Worm (Caenorhabditis elegans) whole organism, mixed stage, embryonic: ENCODE measurements around the gene mua-6.
A peak's percentile ranks its signal among the peaks of the same experiment; 100 is the strongest.
"Not testable (repeated sequence)": the region's sequence is repeated elsewhere in the genome, so short reads cannot be mapped to it uniquely, and the experiment has no call there.

Experiments
- M03D4.4 ChIP-seq: sonication (generic microtip); optimal IDR thresholded peaks from 2 replicates; lab custom pipeline; 2017; ENCODE audit warnings: mild to moderate bottlenecking, missing genetic modification characterization, missing compliant biosample characterization
- bed-3 ChIP-seq: fragments of 200-800 bp; sonication (Bioruptor generic); optimal IDR thresholded peaks from 3 replicates; lab custom pipeline; 2018; ENCODE audit warnings: mild to moderate bottlenecking, missing genetic modification characterization, moderate library complexity, missing compliant biosample characterization
- blmp-1 ChIP-seq: fragments of 150-350 bp; optimal IDR thresholded peaks from 2 replicates; lab custom pipeline; 2014; ENCODE audit warnings: missing biosample characterization, missing genetic modification characterization
- ceh-39 ChIP-seq: fragments of 150-350 bp; optimal IDR thresholded peaks from 2 replicates; lab custom pipeline; 2014; ENCODE audit warnings: missing biosample characterization, missing genetic modification characterization
- ceh-83 ChIP-seq: fragments of 200-800 bp; sonication (Bioruptor generic); optimal IDR thresholded peaks from 2 replicates; lab custom pipeline; 2018; ENCODE audit warnings: mild to moderate bottlenecking, missing genetic modification characterization, missing compliant biosample characterization
- ces-1 ChIP-seq: fragments of 150-350 bp; optimal IDR thresholded peaks from 2 replicates; lab custom pipeline; 2014; ENCODE audit warnings: missing biosample characterization, missing genetic modification reagents, missing genetic modification characterization
- cnd-1 ChIP-seq: fragments of 200-800 bp; sonication (Bioruptor generic); optimal IDR thresholded peaks from 2 replicates; lab custom pipeline; 2018; ENCODE audit warnings: mild to moderate bottlenecking, missing genetic modification characterization, missing compliant biosample characterization
- elt-1 ChIP-seq: sonication (generic microtip); optimal IDR thresholded peaks from 2 replicates; lab custom pipeline; 2017; ENCODE audit warnings: missing genetic modification characterization, mild to moderate bottlenecking, missing compliant biosample characterization, antibody characterized with exemption, moderate library complexity, borderline replicate concordance; ENCODE audit not compliant: insufficient read depth
- flh-1 ChIP-seq: fragments of 200-800 bp; sonication (Bioruptor generic); optimal IDR thresholded peaks from 2 replicates; lab custom pipeline; 2018; ENCODE audit warnings: mild to moderate bottlenecking, missing genetic modification characterization, moderate library complexity, missing compliant biosample characterization
- ham-2 ChIP-seq: fragments of 200-800 bp; sonication (Bioruptor generic); optimal IDR thresholded peaks from 2 replicates; lab custom pipeline; 2018; ENCODE audit warnings: mild to moderate bottlenecking, missing genetic modification characterization, missing compliant biosample characterization
- hlh-1 ChIP-seq: fragments of 150-350 bp; optimal IDR thresholded peaks from 2 replicates; lab custom pipeline; 2014; ENCODE audit warnings: missing biosample characterization, missing genetic modification reagents, missing genetic modification characterization
- lin-32 ChIP-seq: fragments of 200-800 bp; sonication (Bioruptor generic); optimal IDR thresholded peaks from 2 replicates; lab custom pipeline; 2018; ENCODE audit warnings: mild to moderate bottlenecking, missing genetic modification characterization, missing compliant biosample characterization
- lsy-2 ChIP-seq: fragments of 150-350 bp; optimal IDR thresholded peaks from 2 replicates; lab custom pipeline; 2014; ENCODE audit warnings: missing biosample characterization, missing genetic modification characterization
- mep-1 ChIP-seq: fragments of 150-350 bp; optimal IDR thresholded peaks from 2 replicates; lab custom pipeline; 2017; ENCODE audit warnings: missing biosample characterization, missing genetic modification reagents, missing genetic modification characterization, inconsistent platforms
- mls-2 ChIP-seq: sonication (generic microtip); optimal IDR thresholded peaks from 2 replicates; lab custom pipeline; 2016; ENCODE audit warnings: mild to moderate bottlenecking, missing genetic modification characterization, moderate library complexity, missing compliant biosample characterization
- nhr-12 ChIP-seq: fragments of 150-350 bp; optimal IDR thresholded peaks from 2 replicates; lab custom pipeline; 2014; ENCODE audit warnings: missing biosample characterization, missing genetic modification characterization
- nhr-237 ChIP-seq: fragments of 150-350 bp; optimal IDR thresholded peaks from 2 replicates; lab custom pipeline; 2014; ENCODE audit warnings: missing biosample characterization, missing genetic modification characterization
- nhr-76 ChIP-seq: sonication (generic microtip); optimal IDR thresholded peaks from 2 replicates; lab custom pipeline; 2017; ENCODE audit warnings: missing biosample characterization, missing genetic modification characterization
- pha-4 ChIP-seq: fragments of 150-350 bp; optimal IDR thresholded peaks from 2 replicates; lab custom pipeline; 2018; ENCODE audit warnings: missing biosample characterization, missing genetic modification reagents, missing genetic modification characterization
- sem-2 ChIP-seq: fragments of 200-800 bp; sonication (Bioruptor generic); optimal IDR thresholded peaks from 2 replicates; lab custom pipeline; 2018; ENCODE audit warnings: mild to moderate bottlenecking, missing genetic modification characterization, missing compliant biosample characterization
- snpc-4 ChIP-seq: fragments of 150-350 bp; optimal IDR thresholded peaks from 2 replicates; lab custom pipeline; 2014; ENCODE audit warnings: missing biosample characterization, missing genetic modification characterization
- sptf-1 ChIP-seq: sonication (generic microtip); optimal IDR thresholded peaks from 2 replicates; lab custom pipeline; 2017; ENCODE audit warnings: mild to moderate bottlenecking, missing genetic modification characterization, moderate library complexity, missing compliant biosample characterization
- tbx-8 ChIP-seq: fragments of 200-800 bp; sonication (Bioruptor generic); optimal IDR thresholded peaks from 2 replicates; lab custom pipeline; 2018; ENCODE audit warnings: mild to moderate bottlenecking, missing genetic modification characterization, moderate library complexity, missing compliant biosample characterization
- unc-39 ChIP-seq: fragments of 150-350 bp; optimal IDR thresholded peaks from 2 replicates; lab custom pipeline; 2014; ENCODE audit warnings: missing biosample characterization, missing genetic modification characterization
- unc-62 ChIP-seq: fragments of 150-350 bp; optimal IDR thresholded peaks from 2 replicates; lab custom pipeline; 2014; ENCODE audit warnings: missing biosample characterization, missing genetic modification reagents, missing genetic modification characterization
- zip-8 ChIP-seq: fragments of 150-350 bp; optimal IDR thresholded peaks from 2 replicates; lab custom pipeline; 2014; ENCODE audit warnings: missing biosample characterization, missing genetic modification characterization
- ztf-11 ChIP-seq: fragments of 150-350 bp; optimal IDR thresholded peaks from 2 replicates; lab custom pipeline; 2014; ENCODE audit warnings: missing biosample characterization, missing genetic modification characterization

The mua-6 gene

DNA sequence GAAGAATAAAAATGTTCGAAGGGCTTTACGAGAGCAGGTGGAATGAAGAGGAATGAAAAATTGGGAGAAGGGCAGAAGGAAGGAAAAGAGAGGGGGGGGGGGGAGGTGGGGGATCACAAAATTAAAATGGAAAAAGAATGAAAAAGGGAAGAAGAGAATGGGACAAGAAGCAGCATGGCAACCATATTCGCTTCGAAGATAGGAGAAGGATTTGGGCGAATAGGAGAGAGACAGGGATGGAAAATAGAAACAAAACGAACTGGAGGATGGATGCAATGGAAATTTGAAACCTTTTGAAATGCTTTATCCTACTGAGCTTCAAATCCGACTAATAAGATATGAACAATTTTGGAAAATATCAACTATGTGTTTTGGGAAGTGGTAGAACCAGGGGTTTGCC is 14.8 kb downstream of the mua-6 start, which contains the start of gene W10G6.6:
W10G6.6 (minus strand) TSS at position 101 of the 400 bp plus-strand sequence.
- no peak for TF ChIP-seq tbx-8 (GFP tag; lab: Kevin White, UChicago)
- TF ChIP-seq mep-1 (tag; lab: Kevin White, UChicago) = no peak
- no peak for TF ChIP-seq unc-39 (tag; lab: Kevin White, UChicago)
- no peak for TF ChIP-seq lin-32 (GFP tag; lab: Kevin White, UChicago)
- TF ChIP-seq M03D4.4 (tag; lab: Kevin White, UChicago) = no peak
- TF ChIP-seq hlh-1 (tag; lab: Kevin White, UChicago) = no peak
- TF ChIP-seq snpc-4 (tag; lab: Kevin White, UChicago) = no peak
- no peak for TF ChIP-seq unc-62 (GFP tag; lab: Kevin White, UChicago)
- no peak for TF ChIP-seq nhr-237 (tag; lab: Kevin White, UChicago)
- no peak for TF ChIP-seq sem-2
- TF ChIP-seq ceh-83 = no peak
- no peak for TF ChIP-seq lsy-2
- no peak for TF ChIP-seq nhr-12 (tag; lab: Kevin White, UChicago)
- TF ChIP-seq bed-3 (GFP tag; lab: Kevin White, UChicago) = no peak
- TF ChIP-seq cnd-1 (tag; lab: Kevin White, UChicago) = no peak
- TF ChIP-seq ces-1 = no peak
- no peak for TF ChIP-seq ceh-39 (tag; lab: Kevin White, UChicago)
- no peak for TF ChIP-seq mls-2

DNA sequence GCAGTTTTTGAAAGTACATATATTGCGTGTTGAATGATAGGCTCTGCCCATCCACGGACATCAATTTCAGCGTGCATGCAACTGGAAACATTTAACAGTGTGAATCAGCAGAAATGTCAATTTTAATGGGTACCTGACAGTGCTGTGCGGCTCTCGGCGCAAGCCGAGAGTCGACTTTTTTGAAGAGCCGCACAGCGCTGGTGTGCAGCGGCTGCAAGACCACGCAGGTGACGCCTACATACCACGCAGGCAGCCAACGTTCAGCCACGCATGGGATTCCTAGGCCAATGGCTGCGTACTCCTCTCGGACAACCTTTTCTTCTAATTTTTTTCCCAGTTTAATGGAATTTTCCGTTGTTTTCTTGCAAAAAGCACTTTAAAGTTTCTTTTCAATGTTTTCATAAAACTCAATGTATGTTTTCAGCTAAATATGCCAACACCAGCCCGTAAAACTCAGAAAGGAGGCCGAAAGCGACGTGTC is 20.7 kb downstream of the mua-6 start, which contains the start of gene W10G6.1:
W10G6.1 (plus strand) TSS at position 431 of the 481 bp plus-strand sequence.
- TF ChIP-seq sptf-1 (tag; lab: Kevin White, UChicago) = no peak
- TF ChIP-seq zip-8 (tag; lab: Kevin White, UChicago) = no peak
- no peak for TF ChIP-seq unc-62 (GFP tag; lab: Kevin White, UChicago)
- no peak for TF ChIP-seq flh-1

DNA sequence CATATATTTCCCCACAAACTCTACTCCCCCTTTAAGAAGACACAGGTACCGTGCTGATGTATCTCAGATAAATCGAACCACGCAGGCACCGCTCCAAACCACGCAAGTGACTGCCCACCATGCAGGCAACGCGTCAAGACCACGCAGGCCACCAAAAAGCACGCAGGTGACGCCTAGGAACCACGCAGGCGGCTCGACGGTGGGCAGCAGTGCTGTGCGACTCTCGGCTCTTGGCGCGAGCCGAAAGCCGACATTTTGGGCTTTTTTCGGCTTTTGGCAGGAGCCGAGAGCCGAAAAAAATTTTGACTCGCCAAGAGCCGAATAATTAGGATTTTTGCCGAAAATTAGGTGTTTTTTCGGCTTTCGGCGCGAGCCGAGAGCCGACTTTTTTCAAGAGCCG is 22.4 kb downstream of the mua-6 start:
- TF ChIP-seq unc-39 (tag; lab: Kevin White, UChicago) (no peak), flh-1 (no peak), ztf-11 (tag; lab: Kevin White, UChicago) (no peak), sptf-1 (tag; lab: Kevin White, UChicago) (no peak), M03D4.4 (tag; lab: Kevin White, UChicago) (no peak), snpc-4 (tag; lab: Kevin White, UChicago) (no peak), ham-2 (GFP tag; lab: Kevin White, UChicago) (no peak), sem-2 (no peak), lin-32 (GFP tag; lab: Kevin White, UChicago) (no peak), nhr-76 (tag; lab: Kevin White, UChicago) (no peak), pha-4 (tag; lab: Kevin White, UChicago) (no peak)

DNA sequence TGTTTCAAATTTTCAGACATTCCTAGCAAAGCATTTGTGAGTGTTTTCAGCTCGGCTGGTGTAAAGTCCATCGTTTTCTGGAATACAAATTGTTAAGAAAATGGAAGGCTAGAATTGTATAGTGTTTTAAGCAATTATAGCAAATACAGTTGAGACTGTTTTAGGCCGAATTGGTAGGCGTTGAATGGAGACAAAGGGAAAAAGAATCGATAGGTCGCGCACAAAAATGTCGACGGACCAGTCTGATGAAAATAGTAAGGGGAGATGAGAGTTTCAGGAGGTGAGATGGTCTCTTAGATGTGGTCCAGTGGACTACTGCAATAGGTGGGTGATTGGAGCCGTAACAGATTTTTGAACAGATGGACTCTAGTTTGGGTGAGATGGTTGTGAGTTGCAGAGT is 24.9 kb downstream of the mua-6 start:
- no peak for TF ChIP-seq cnd-1 (tag; lab: Kevin White, UChicago)
- TF ChIP-seq unc-39 (tag; lab: Kevin White, UChicago) = no peak
- peak; percentile 92 for TF ChIP-seq ceh-39 (tag; lab: Kevin White, UChicago)
- no peak for TF ChIP-seq elt-1 (tag; lab: Kevin White, UChicago)
- TF ChIP-seq pha-4 (tag; lab: Kevin White, UChicago) = no peak
- no peak for TF ChIP-seq mls-2
- no peak for TF ChIP-seq blmp-1 (tag; lab: Kevin White, UChicago)
- no peak for TF ChIP-seq ceh-83
- TF ChIP-seq sptf-1 (tag; lab: Kevin White, UChicago) = no peak

DNA sequence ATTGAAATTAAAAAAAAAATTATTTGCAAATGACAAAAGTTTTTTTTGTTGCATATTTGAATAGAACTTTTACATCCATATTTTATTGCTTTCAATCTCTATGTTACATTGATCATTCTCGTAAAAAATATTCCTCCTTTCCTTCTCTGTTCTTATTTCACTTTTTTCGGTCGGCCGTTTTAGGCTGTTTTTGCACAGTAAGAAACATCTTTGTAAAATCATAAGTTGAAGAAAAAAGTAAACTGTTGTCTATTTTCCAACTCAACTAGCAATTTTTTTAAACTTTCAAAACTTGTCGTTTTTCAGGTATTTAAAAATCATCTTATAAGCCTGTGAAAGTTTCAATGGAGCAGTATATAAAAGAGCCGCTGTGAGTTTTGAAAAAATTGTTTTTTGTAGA is 36.9 kb downstream of the mua-6 start, which contains the start of gene F23A7.5:
F23A7.5 (plus strand) TSS at position 301 of the 400 bp plus-strand sequence.
- TF ChIP-seq bed-3 (GFP tag; lab: Kevin White, UChicago) (no peak), mls-2 (no peak), nhr-12 (tag; lab: Kevin White, UChicago) (no peak), pha-4 (tag; lab: Kevin White, UChicago) (no peak), cnd-1 (tag; lab: Kevin White, UChicago) (no peak), unc-39 (tag; lab: Kevin White, UChicago) (no peak), hlh-1 (tag; lab: Kevin White, UChicago) (no peak), tbx-8 (GFP tag; lab: Kevin White, UChicago) (no peak), lin-32 (GFP tag; lab: Kevin White, UChicago) (no peak), nhr-237 (tag; lab: Kevin White, UChicago) (no peak), ham-2 (GFP tag; lab: Kevin White, UChicago) (no peak)

DNA sequence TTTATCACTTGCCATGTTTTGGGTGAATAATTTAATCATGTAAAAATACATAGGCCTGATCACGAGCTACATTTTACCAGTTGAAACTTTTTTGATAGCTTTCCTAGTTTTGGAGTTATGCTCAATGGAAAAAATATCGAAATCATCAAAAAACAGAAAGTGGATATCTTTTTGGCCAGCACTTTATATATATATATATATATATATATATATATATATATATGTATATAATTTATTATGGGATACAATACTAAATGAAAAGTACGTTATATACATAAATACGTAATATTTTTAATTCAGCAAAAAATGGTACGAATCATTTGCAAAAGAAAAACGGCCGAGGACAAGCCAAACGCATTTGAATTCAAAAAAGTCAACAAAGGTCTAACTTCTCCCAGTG is 45.8 kb downstream of the mua-6 start, which contains the start of gene F23A7.3:
F23A7.3 (plus strand) TSS at position 301 of the 400 bp plus-strand sequence.
- not testable (repeated sequence) for TF ChIP-seq flh-1; zip-8 (tag; lab: Kevin White, UChicago); lsy-2
